Fruit fly (Drosophila melanogaster) whole organism, embryonic: ENCODE measurements around the gene Usp30.

Source experiments
- Abd-B ChIP-seq: fragments of 200-800 bp; sonication (Bioruptor generic); optimal IDR thresholded peaks from 2 replicates; lab custom pipeline; 2018; ENCODE audit warnings: missing biosample characterization, mild to moderate bottlenecking, missing genetic modification characterization, moderate library complexity
- Atf6 ChIP-seq: fragments of 200-800 bp; sonication (Bioruptor generic); IDR thresholded peaks from 2 replicates; pipeline ENCODE4 v1.3.6; 2022; ENCODE audit warnings: missing biosample characterization, missing genetic modification characterization
- BEAF-32 ChIP-seq: fragments of 200-800 bp; sonication (Bioruptor generic); optimal IDR thresholded peaks from 3 replicates; lab custom pipeline; 2017; ENCODE audit warnings: missing biosample characterization, missing genetic modification characterization, mild to moderate bottlenecking, moderate library complexity, missing genetic modification reagents
- CG10274 ChIP-seq: fragments of 200-800 bp; sonication (Bioruptor generic); optimal IDR thresholded peaks from 3 replicates; lab custom pipeline; 2017; ENCODE audit warnings: missing biosample characterization, mild to moderate bottlenecking, missing genetic modification characterization
- CG11247 ChIP-seq: fragments of 200-800 bp; sonication (Bioruptor generic); IDR thresholded peaks from 2 replicates; pipeline ENCODE4 v1.3.6; 2022; ENCODE audit warnings: missing biosample characterization, missing genetic modification characterization
- CG11398 ChIP-seq: fragments of 200-800 bp; sonication (Bioruptor generic); optimal IDR thresholded peaks from 2 replicates; lab custom pipeline; 2016; ENCODE audit warnings: missing biosample characterization, missing genetic modification characterization
- CG12104 ChIP-seq: fragments of 200-800 bp; sonication (Bioruptor generic); optimal IDR thresholded peaks from 3 replicates; lab custom pipeline; 2016; ENCODE audit warnings: missing biosample characterization, missing genetic modification characterization
- CG12236 ChIP-seq: fragments of 200-800 bp; sonication (Bioruptor generic); optimal IDR thresholded peaks from 2 replicates; lab custom pipeline; 2016; ENCODE audit warnings: missing biosample characterization, missing genetic modification characterization
- CG13424 ChIP-seq: fragments of 200-800 bp; sonication (Bioruptor generic); optimal IDR thresholded peaks from 2 replicates; lab custom pipeline; 2019; ENCODE audit warnings: missing biosample characterization, mild to moderate bottlenecking, missing genetic modification characterization, moderate library complexity
- CG15269 ChIP-seq: fragments of 200-800 bp; sonication (Bioruptor generic); optimal IDR thresholded peaks from 2 replicates; lab custom pipeline; 2018; ENCODE audit warnings: missing biosample characterization, mild to moderate bottlenecking, missing genetic modification characterization, moderate library complexity
- CG15514 ChIP-seq: fragments of 200-800 bp; sonication (Bioruptor generic); optimal IDR thresholded peaks from 3 replicates; lab custom pipeline; 2017; ENCODE audit warnings: missing biosample characterization, missing genetic modification characterization, mild to moderate bottlenecking, moderate library complexity, missing genetic modification reagents
- CG1603 ChIP-seq: fragments of 200-800 bp; sonication (Bioruptor generic); optimal IDR thresholded peaks from 2 replicates; lab custom pipeline; 2019; ENCODE audit warnings: missing biosample characterization, mild to moderate bottlenecking, missing genetic modification characterization, moderate library complexity
- CG2120 ChIP-seq: fragments of 200-800 bp; sonication (Bioruptor generic); optimal IDR thresholded peaks from 3 replicates; lab custom pipeline; 2016; ENCODE audit warnings: missing biosample characterization, missing genetic modification characterization
- CG3847 ChIP-seq: fragments of 200-800 bp; sonication (Bioruptor generic); IDR thresholded peaks from 2 replicates; pipeline ENCODE4 v1.3.6; 2022; ENCODE audit warnings: missing biosample characterization, missing genetic modification characterization
- CG4360 ChIP-seq: fragments of 200-800 bp; sonication (Bioruptor generic); IDR thresholded peaks from 2 replicates; pipeline ENCODE4 v1.3.6; 2022; ENCODE audit warnings: missing biosample characterization, missing genetic modification characterization
- CG7963 ChIP-seq: fragments of 200-800 bp; sonication (Bioruptor generic); IDR thresholded peaks from 3 replicates; pipeline ENCODE4 v1.3.6; 2022; ENCODE audit warnings: missing biosample characterization, missing genetic modification characterization; ENCODE audit not compliant: partially characterized antibody
- CG7987 ChIP-seq: fragments of 200-800 bp; sonication (Bioruptor generic); optimal IDR thresholded peaks from 2 replicates; lab custom pipeline; 2018; ENCODE audit warnings: missing biosample characterization, mild to moderate bottlenecking, missing genetic modification characterization, moderate library complexity
- CG9817 ChIP-seq: fragments of 200-800 bp; sonication (Bioruptor generic); optimal IDR thresholded peaks from 2 replicates; lab custom pipeline; 2018; ENCODE audit warnings: missing biosample characterization, mild to moderate bottlenecking, missing genetic modification characterization, moderate library complexity
- CrebB ChIP-seq: fragments of 200-800 bp; sonication (Bioruptor generic); optimal IDR thresholded peaks from 3 replicates; lab custom pipeline; 2018; ENCODE audit warnings: missing biosample characterization, mild to moderate bottlenecking, missing genetic modification characterization
- Dll ChIP-seq: fragments of 200-800 bp; sonication (Bioruptor generic); IDR thresholded peaks from 4 replicates; pipeline ENCODE4 v1.3.6; 2022; ENCODE audit warnings: missing biosample characterization, missing genetic modification characterization; ENCODE audit not compliant: partially characterized antibody
- Doc2 ChIP-seq: fragments of 200-800 bp; sonication (Bioruptor generic); IDR thresholded peaks from 2 replicates; pipeline ENCODE4 v1.3.6; 2022; ENCODE audit warnings: missing biosample characterization, missing genetic modification characterization
- E2f2 ChIP-seq: fragments of 200-800 bp; sonication (Bioruptor generic); IDR thresholded peaks from 2 replicates; pipeline ENCODE4 v1.3.6; 2022; ENCODE audit warnings: missing biosample characterization, missing genetic modification characterization
- Ets65A ChIP-seq: fragments of 200-800 bp; sonication (Bioruptor generic); peaks from one replicate; lab custom pipeline; 2016; ENCODE audit warnings: missing biosample characterization, missing genetic modification characterization
- Jarid2 ChIP-seq: fragments of 200-800 bp; sonication (Bioruptor generic); optimal IDR thresholded peaks from 3 replicates; lab custom pipeline; 2017; ENCODE audit warnings: mild to moderate bottlenecking, missing biosample characterization, missing genetic modification reagents, missing genetic modification characterization
- Opbp ChIP-seq: fragments of 200-800 bp; sonication (Bioruptor generic); IDR thresholded peaks from 3 replicates; pipeline ENCODE4 v1.3.6; 2022; ENCODE audit warnings: missing biosample characterization, missing genetic modification characterization; ENCODE audit not compliant: partially characterized antibody
- Poxn ChIP-seq: fragments of 200-800 bp; sonication (Bioruptor generic); IDR thresholded peaks from 2 replicates; pipeline ENCODE4 v1.3.6; 2022; ENCODE audit warnings: missing biosample characterization, missing genetic modification characterization
- Trl ChIP-seq, 3 experiments: fragments of >200 bp in 2 of 3; fragments of 200-800 bp in 1 of 3; sonication (Bioruptor generic) in 1 of 3; optimal IDR thresholded peaks; 2 replicates in 1 of 3; 3 replicates in 2 of 3; lab custom pipeline; 2016 to 2017; ENCODE audit warnings: missing biosample characterization in 1 of 3, missing genetic modification characterization in 1 of 3
- ase ChIP-seq: fragments of 200-800 bp; sonication (Bioruptor generic); IDR thresholded peaks from 3 replicates; pipeline ENCODE4 v1.3.6; 2022; ENCODE audit warnings: missing biosample characterization, missing genetic modification characterization
- bcd ChIP-seq: fragments of 200-800 bp; sonication (Bioruptor generic); optimal IDR thresholded peaks from 2 replicates; lab custom pipeline; 2017; ENCODE audit warnings: missing biosample characterization, mild to moderate bottlenecking, missing genetic modification characterization
- caup ChIP-seq: fragments of 200-800 bp; sonication (Bioruptor generic); optimal IDR thresholded peaks from 3 replicates; lab custom pipeline; 2017; ENCODE audit warnings: missing biosample characterization, mild to moderate bottlenecking, missing genetic modification characterization, moderate library complexity; ENCODE audit not compliant: severe bottlenecking
- chif ChIP-seq, 2 experiments: fragments of 200-800 bp; sonication (Bioruptor generic); optimal IDR thresholded peaks; 3 replicates each; lab custom pipeline; 2016; ENCODE audit warnings: missing biosample characterization in 2 of 2, missing genetic modification characterization in 2 of 2
- croc ChIP-seq: fragments of 200-800 bp; sonication (Bioruptor generic); conservative IDR thresholded peaks from 3 replicates; pipeline ENCODE4 v1.3.6; 2022; ENCODE audit warnings: missing biosample characterization, missing genetic modification characterization
- disco-r ChIP-seq: fragments of 200-800 bp; sonication (Bioruptor generic); optimal IDR thresholded peaks from 2 replicates; lab custom pipeline; 2016; ENCODE audit warnings: missing biosample characterization, missing genetic modification characterization
- gce ChIP-seq: fragments of 200-800 bp; sonication (Bioruptor generic); IDR thresholded peaks from 3 replicates; pipeline ENCODE4 v1.3.6; 2022; ENCODE audit warnings: missing biosample characterization, missing genetic modification characterization
- her ChIP-seq: fragments of 200-800 bp; sonication (Bioruptor generic); optimal IDR thresholded peaks from 2 replicates; lab custom pipeline; 2016; ENCODE audit warnings: missing biosample characterization, missing genetic modification characterization
- nerfin-1 ChIP-seq: fragments of 200-800 bp; sonication (Bioruptor generic); optimal IDR thresholded peaks from 3 replicates; lab custom pipeline; 2019; ENCODE audit warnings: missing biosample characterization, mild to moderate bottlenecking, missing genetic modification characterization, moderate library complexity
- nom ChIP-seq: fragments of 200-800 bp; sonication (Bioruptor generic); optimal IDR thresholded peaks from 2 replicates; lab custom pipeline; 2017; ENCODE audit warnings: missing biosample characterization, missing genetic modification characterization, mild to moderate bottlenecking, moderate library complexity, missing genetic modification reagents
- pnt ChIP-seq: fragments of 200-800 bp; sonication (Bioruptor generic); optimal IDR thresholded peaks from 3 replicates; lab custom pipeline; 2016; ENCODE audit warnings: missing biosample characterization, missing genetic modification characterization
- sqz ChIP-seq: fragments of 200-800 bp; sonication (Bioruptor generic); optimal IDR thresholded peaks from 3 replicates; lab custom pipeline; 2018; ENCODE audit warnings: missing biosample characterization, mild to moderate bottlenecking, missing genetic modification characterization
- stc ChIP-seq: fragments of 200-800 bp; sonication (Bioruptor generic); IDR thresholded peaks from 2 replicates; pipeline ENCODE4 v1.3.6; 2022; ENCODE audit warnings: missing biosample characterization, missing genetic modification characterization
- sug ChIP-seq: fragments of 200-800 bp; optimal IDR thresholded peaks from 2 replicates; lab custom pipeline; 2019; ENCODE audit warnings: missing biosample characterization, mild to moderate bottlenecking, missing genetic modification characterization, moderate library complexity
- tio ChIP-seq: fragments of 200-800 bp; sonication (Bioruptor generic); optimal IDR thresholded peaks from 2 replicates; lab custom pipeline; 2017; ENCODE audit warnings: missing biosample characterization, missing genetic modification characterization, inconsistent platforms
- trem ChIP-seq: fragments of 200-800 bp; optimal IDR thresholded peaks from 3 replicates; lab custom pipeline; 2019; ENCODE audit warnings: missing biosample characterization, mild to moderate bottlenecking, missing genetic modification characterization, moderate library complexity
- unc-4 ChIP-seq: fragments of 200-800 bp; sonication (Bioruptor generic); IDR thresholded peaks from 2 replicates; pipeline ENCODE4 v1.3.6; 2022; ENCODE audit warnings: missing biosample characterization, missing genetic modification characterization; ENCODE audit not compliant: partially characterized antibody
- vvl ChIP-seq: fragments of 200-800 bp; sonication (Bioruptor generic); IDR thresholded peaks from 2 replicates; pipeline ENCODE4 v1.3.6; 2022; ENCODE audit warnings: missing biosample characterization, missing genetic modification characterization
- z ChIP-seq: fragments of 200-800 bp; sonication (Bioruptor generic); IDR thresholded peaks from 3 replicates; pipeline ENCODE4 v1.3.6; 2022; ENCODE audit warnings: missing biosample characterization, missing genetic modification characterization
- zen2 ChIP-seq: fragments of 200-800 bp; sonication (Bioruptor generic); IDR thresholded peaks from 3 replicates; pipeline ENCODE4 v1.3.6; 2022; ENCODE audit warnings: missing biosample characterization, missing genetic modification characterization; ENCODE audit not compliant: partially characterized antibody

Usp30 gene

dm6 chrX:5917310-5917988 lies 37.9 kb upstream of the Usp30 start:
- TF ChIP-seq CG10274 (GFP tag; lab: Kevin White, UChicago) (no peak), Ets65A (peak; percentile 33), chif (GFP tag; optimal IDR thresholded peaks at IDR 0.05; lab: Kevin White, UChicago) (no peak), CG3847 (GFP tag; lab: Robert Waterston, UW) (no peak), CG4360 (GFP tag; lab: Robert Waterston, UW) (no peak), CG11247 (no peak), CG12104 (GFP tag; lab: Kevin White, UChicago) (no peak), bcd (GFP tag; lab: Kevin White, UChicago) (no peak), ase (no peak), Doc2 (GFP tag; lab: Robert Waterston, UW) (no peak), disco-r (GFP tag; lab: Kevin White, UChicago) (no peak), nom (peak; percentile 4), croc (GFP tag; lab: Robert Waterston, UW) (no peak), CG2120 (GFP tag; lab: Kevin White, UChicago) (no peak), CG7963 (no peak), Opbp (GFP tag; lab: Robert Waterston, UW) (no peak), Poxn (GFP tag; lab: Robert Waterston, UW) (no peak), CG11398 (no peak), tio (GFP tag; lab: Kevin White, UChicago) (no peak), Atf6 (peak; percentile 20; the same call in 1 of the 2 replicates), unc-4 (GFP tag; lab: Robert Waterston, UW) (no peak), Abd-B (GFP tag; lab: Kevin White, UChicago) (no peak), nerfin-1 (tag; lab: Kevin White, UChicago) (no peak), Dll (GFP tag; lab: Robert Waterston, UW) (no peak)
- TF ChIP-seq, all 482 proteins: peak for 3

- TF ChIP-seq CrebB (tag; lab: Kevin White, UChicago), result peak; percentile 24
- TF ChIP-seq stc (GFP tag; lab: Robert Waterston, UW), result no peak
- peak; percentile 37 for TF ChIP-seq her (GFP tag; lab: Kevin White, UChicago)
- TF ChIP-seq Jarid2, result peak; percentile 87
- TF ChIP-seq sqz (GFP tag; lab: Kevin White, UChicago), result peak; percentile 37
- no peak for TF ChIP-seq pnt (GFP tag; lab: Kevin White, UChicago)
- TF ChIP-seq CG15269, result peak; percentile 8
- TF ChIP-seq CG9817, result no peak
- peak; percentile 84 for TF ChIP-seq E2f2 (GFP tag; lab: Robert Waterston, UW)
- TF ChIP-seq CG12236, result peak; percentile 26
- TF ChIP-seq CG1603 (tag; lab: Kevin White, UChicago), result peak; percentile 0
- peak; percentile 68; the same call in 1 of the 3 replicates for TF ChIP-seq z
- no peak for TF ChIP-seq CG13424 (tag; lab: Kevin White, UChicago)
- TF ChIP-seq BEAF-32 (GFP tag; lab: Kevin White, UChicago), result peak; percentile 45
- peak; percentile 1 for TF ChIP-seq trem (tag; lab: Kevin White, UChicago)
- peak; percentile 9 for TF ChIP-seq CG7987 (GFP tag; lab: Kevin White, UChicago)
- TF ChIP-seq zen2 (GFP tag; lab: Robert Waterston, UW), result no peak
- peak; percentile 29 to 30 for TF ChIP-seq Trl (optimal IDR thresholded peaks at IDR 0.05; lab: Kevin White, UChicago)
- TF ChIP-seq Trl (GFP tag; optimal IDR thresholded peaks at IDR 0.05; lab: Kevin White, UChicago), result no peak
- TF ChIP-seq CG15514 (GFP tag; lab: Kevin White, UChicago), result peak; percentile 45
- peak; percentile 9 for TF ChIP-seq caup (GFP tag; lab: Kevin White, UChicago)
- peak; percentile 28 for TF ChIP-seq sug
- TF ChIP-seq vvl (GFP tag; lab: Robert Waterston, UW), result 0 out of 2 replicates have a peak, but pooled peaks have one; percentile 33
- peak; percentile 57 for TF ChIP-seq nom
- 0 out of 3 replicates have a peak, but pooled peaks have one; percentile 9 for TF ChIP-seq gce
Observed at dm6 chrX:5916494-5917309, 37.1 kb upstream of the Usp30 start, which contains the start of the genes Shmt and CG3726. Gene Shmt (minus strand): TSS chrX:5916797. Gene CG3726 (plus strand): TSS chrX:5917097.
